Worm (Caenorhabditis elegans) whole organism, late embryonic: ENCODE results near the gene cyp-34A8.

Source experiments
- K02D7.2 ChIP-seq: sonication (generic microtip); optimal IDR thresholded peaks from 2 replicates; lab custom pipeline; 2017; ENCODE audit warnings: mild to moderate bottlenecking, missing genetic modification characterization, missing compliant biosample characterization
- ceh-2 ChIP-seq: sonication (generic microtip); optimal IDR thresholded peaks from 2 replicates; lab custom pipeline; 2016; ENCODE audit warnings: missing genotype, missing genetic modification characterization, missing compliant biosample characterization
- dve-1 ChIP-seq: sonication (generic microtip); optimal IDR thresholded peaks from 2 replicates; lab custom pipeline; 2017; ENCODE audit warnings: antibody characterized with exemption, mild to moderate bottlenecking, missing genetic modification characterization, missing compliant biosample characterization
- hlh-30 ChIP-seq: sonication (generic microtip); optimal IDR thresholded peaks from 2 replicates; lab custom pipeline; 2017; ENCODE audit warnings: antibody characterized with exemption, missing genetic modification characterization, missing compliant biosample characterization; ENCODE audit not compliant: insufficient read depth
- lim-6 ChIP-seq: sonication (generic microtip); optimal IDR thresholded peaks from 2 replicates; lab custom pipeline; 2016; ENCODE audit warnings: missing genetic modification characterization, missing compliant biosample characterization
- lin-11 ChIP-seq: fragments of 200-800 bp; sonication (Bioruptor generic); optimal IDR thresholded peaks from 2 replicates; lab custom pipeline; 2018; ENCODE audit warnings: mild to moderate bottlenecking, missing genetic modification characterization, missing compliant biosample characterization
- nfya-1 ChIP-seq: sonication (generic microtip); optimal IDR thresholded peaks from 2 replicates; lab custom pipeline; 2017; ENCODE audit warnings: missing genetic modification characterization, mild to moderate bottlenecking, missing compliant biosample characterization, antibody characterized with exemption, moderate library complexity
- nhr-11 ChIP-seq: fragments of 150-350 bp; optimal IDR thresholded peaks from 2 replicates; lab custom pipeline; 2014; ENCODE audit warnings: missing biosample characterization, missing genetic modification characterization
- pqm-1 ChIP-seq: sonication (generic microtip); optimal IDR thresholded peaks from 2 replicates; lab custom pipeline; 2016; ENCODE audit warnings: missing genetic modification characterization, missing compliant biosample characterization
- rnt-1 ChIP-seq: sonication (generic microtip); optimal IDR thresholded peaks from 2 replicates; lab custom pipeline; 2016; ENCODE audit warnings: missing genetic modification characterization, missing compliant biosample characterization
- unc-86 ChIP-seq: sonication (generic microtip); optimal IDR thresholded peaks from 2 replicates; lab custom pipeline; 2016; ENCODE audit warnings: missing genetic modification characterization, missing compliant biosample characterization
- ztf-16 ChIP-seq: sonication (generic microtip); optimal IDR thresholded peaks from 2 replicates; lab custom pipeline; 2017; ENCODE audit warnings: missing genetic modification characterization, missing compliant biosample characterization

DNA sequence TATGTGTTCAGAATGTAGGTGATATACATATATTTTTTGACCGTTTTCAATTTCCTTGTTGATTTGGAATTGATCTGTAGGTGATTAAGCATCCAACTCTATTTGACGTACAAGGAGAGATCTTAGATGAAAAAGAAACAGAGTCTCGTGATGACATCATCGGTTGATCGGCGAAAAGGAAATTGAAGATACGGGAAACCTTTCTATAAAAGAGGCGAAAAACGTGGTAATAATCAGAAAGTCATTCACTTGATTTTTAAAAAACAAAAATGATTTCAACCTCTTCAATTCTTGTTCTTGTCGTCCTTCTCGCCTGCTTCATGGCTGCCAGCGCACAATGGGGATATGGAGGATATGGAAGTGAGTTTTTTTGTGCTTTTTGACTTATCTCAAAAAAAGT, 16.6 kb upstream of the cyp-34A8 start, which contains the start of gene nlp-29:
- no peak for TF ChIP-seq nhr-11 (tag; lab: Kevin White, UChicago)
- TF ChIP-seq dve-1 (tag; lab: Kevin White, UChicago), result peak; percentile 12
- TF ChIP-seq ceh-2 (tag; lab: Kevin White, UChicago), result no peak
- TF ChIP-seq lim-6, result no peak
- TF ChIP-seq ztf-16, result no peak
- no peak for TF ChIP-seq nfya-1 (tag; lab: Kevin White, UChicago)
- no peak for TF ChIP-seq pqm-1
- TF ChIP-seq hlh-30, result no peak
- no peak for TF ChIP-seq unc-86 (tag; lab: Kevin White, UChicago)
- TF ChIP-seq rnt-1 (tag; lab: Kevin White, UChicago), result no peak
- no peak for TF ChIP-seq lin-11
- TF ChIP-seq K02D7.2 (tag; lab: Kevin White, UChicago), result no peak
